Worm (Caenorhabditis elegans): ENCODE measurements around the gene F44E7.3.
A peak's percentile ranks its signal among the peaks of the same experiment; 100 is the strongest.
"Not testable (repeated sequence)": the region's sequence is repeated elsewhere in the genome, so short reads cannot be mapped to it uniquely, and the experiment has no call there.

DNA sequence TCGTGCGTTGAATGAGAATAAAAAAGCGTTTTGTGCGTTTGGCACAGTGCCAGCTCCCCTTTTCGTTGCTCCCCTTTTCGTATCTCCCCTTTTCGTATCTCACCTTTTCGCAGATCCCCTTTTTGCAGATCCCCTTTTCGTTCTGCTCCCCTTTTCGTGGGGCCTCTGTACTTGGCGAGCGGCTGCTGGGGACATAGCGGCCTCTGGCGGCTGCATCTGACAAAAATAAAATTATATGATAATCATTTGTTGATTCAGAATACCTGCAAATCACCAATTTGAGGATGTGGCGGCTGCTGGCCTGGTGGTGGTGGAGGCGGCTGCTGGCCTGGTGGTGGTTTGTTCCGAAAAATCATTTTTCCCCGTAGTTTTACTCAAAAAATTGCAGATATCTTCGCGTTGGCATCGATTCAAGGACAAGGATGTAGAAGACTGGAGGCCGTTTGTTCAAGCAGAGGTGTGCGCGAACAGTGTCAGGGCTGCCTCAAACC, 16.5 kb upstream of the F44E7.3 start, which contains the start of gene K09H11.11:
- not testable (repeated sequence) for TF ChIP-seq tab-1 (GFP tag; IDR thresholded peaks at IDR 0.05); cog-1 (tag; optimal IDR thresholded peaks at IDR 0.05); ztf-23 (GFP tag; IDR thresholded peaks at IDR 0.05); klf-2 (GFP tag; conservative IDR thresholded peaks at IDR 0.05); flt-1 (GFP tag; IDR thresholded peaks at IDR 0.05); ztf-29 (GFP tag; IDR thresholded peaks at IDR 0.05)
- TF ChIP-seq ref-1 (GFP tag; conservative IDR thresholded peaks at IDR 0.05), result peak; percentile 42; the same call in 1 of the 2 replicates
